Worm (Caenorhabditis elegans): ENCODE measurements around the gene ZK792.12.

The ZK792.12 gene

DNA sequence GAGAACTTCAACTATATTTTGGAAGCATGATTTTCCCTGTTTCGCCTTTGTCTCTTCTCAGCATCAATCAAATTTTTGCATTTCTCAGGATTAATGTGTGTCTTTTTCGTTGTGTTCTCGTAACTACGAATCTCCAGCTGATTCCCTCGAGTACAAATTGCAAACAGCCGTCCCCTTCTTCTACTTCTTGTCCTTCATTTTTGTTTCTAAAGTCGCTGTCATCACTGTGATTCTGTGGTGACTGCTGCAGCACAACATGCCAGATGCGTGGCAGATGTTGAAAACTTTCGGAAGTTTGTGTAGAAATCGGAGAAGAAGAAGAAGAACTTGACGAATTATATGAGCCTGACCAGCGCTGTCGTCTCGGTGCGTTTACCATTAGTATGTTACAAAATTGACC, 19.7 kb downstream of the ZK792.12 start:
- TF ChIP-seq rnt-1 (tag; optimal IDR thresholded peaks at IDR 0.05) (no peak), C08G9.2 (tag; optimal IDR thresholded peaks at IDR 0.05) (no peak), hlh-15 (tag; optimal IDR thresholded peaks at IDR 0.05) (no peak), hlh-8 (tag; optimal IDR thresholded peaks at IDR 0.05) (peak; percentile 91), F13H6.1 (tag; optimal IDR thresholded peaks at IDR 0.05) (no peak), ceh-14 (tag; optimal IDR thresholded peaks at IDR 0.05) (no peak)

DNA sequence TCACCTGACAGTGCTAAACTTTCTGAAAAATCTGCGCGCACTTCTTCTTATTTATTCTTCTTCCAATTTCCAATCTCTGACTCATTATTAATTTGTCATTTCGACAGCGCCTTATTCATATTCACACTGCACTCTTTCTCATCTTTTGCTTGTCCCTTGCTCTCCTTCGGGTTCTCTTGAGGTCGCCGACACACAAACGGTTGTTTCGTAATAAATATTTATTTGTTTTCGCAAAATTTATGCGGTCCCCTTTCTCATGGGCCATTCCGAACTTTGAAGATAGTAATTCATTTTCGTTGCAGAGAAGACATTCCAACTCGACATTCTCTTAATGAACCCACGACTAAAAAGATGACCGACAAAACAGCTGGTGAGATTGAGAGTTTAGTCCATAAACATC, 21.1 kb downstream of the ZK792.12 start, which contains the start of gene magi-1:
Gene magi-1 (plus strand): TSS at position 301 of the 400 bp plus-strand sequence.
- TF ChIP-seq ets-4 (tag; optimal IDR thresholded peaks at IDR 0.05), result no peak
- TF ChIP-seq fax-1 (tag; optimal IDR thresholded peaks at IDR 0.05), result no peak
- TF ChIP-seq C08G9.2 (tag; optimal IDR thresholded peaks at IDR 0.05), result no peak

DNA sequence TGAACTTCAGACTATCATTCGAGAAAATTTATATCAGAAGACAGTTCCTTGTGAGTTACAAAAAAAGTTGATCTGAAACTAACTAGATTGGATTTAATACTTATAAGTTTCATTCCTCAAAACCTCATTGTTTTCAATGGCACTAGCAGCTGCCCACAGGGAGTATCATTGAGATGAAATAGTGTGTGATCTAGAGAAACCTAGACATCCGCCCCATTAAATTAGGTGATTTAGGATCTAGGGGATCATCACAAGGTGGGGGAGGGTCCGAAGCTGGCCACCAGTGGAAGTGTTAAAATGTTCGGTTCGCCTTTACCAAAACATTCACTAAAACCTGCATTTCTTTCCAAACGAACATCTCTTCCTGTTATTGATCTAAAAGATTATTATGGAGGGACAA, 22.8 kb downstream of the ZK792.12 start:
- TF ChIP-seq unc-42 (tag; optimal IDR thresholded peaks at IDR 0.05) (no peak), pag-3 (tag; optimal IDR thresholded peaks at IDR 0.05; ENCODE audit: borderline replicate concordance) (no peak), lin-11 (tag; optimal IDR thresholded peaks at IDR 0.05) (no peak), hlh-8 (tag; optimal IDR thresholded peaks at IDR 0.05) (no peak), syd-9 (tag; optimal IDR thresholded peaks at IDR 0.05) (no peak), madf-2 (tag; optimal IDR thresholded peaks at IDR 0.05) (no peak), ceh-6 (GFP tag; optimal IDR thresholded peaks at IDR 0.05) (no peak), fkh-10 (GFP tag; optimal IDR thresholded peaks at IDR 0.05) (no peak), ztf-16 (tag; optimal IDR thresholded peaks at IDR 0.05) (no peak), K09A11.1 (tag; optimal IDR thresholded peaks at IDR 0.05; ENCODE audit: insufficient read depth) (no peak), rnt-1 (tag; optimal IDR thresholded peaks at IDR 0.05) (no peak), pha-4 (tag; optimal IDR thresholded peaks at IDR 0.05) (no peak)

DNA sequence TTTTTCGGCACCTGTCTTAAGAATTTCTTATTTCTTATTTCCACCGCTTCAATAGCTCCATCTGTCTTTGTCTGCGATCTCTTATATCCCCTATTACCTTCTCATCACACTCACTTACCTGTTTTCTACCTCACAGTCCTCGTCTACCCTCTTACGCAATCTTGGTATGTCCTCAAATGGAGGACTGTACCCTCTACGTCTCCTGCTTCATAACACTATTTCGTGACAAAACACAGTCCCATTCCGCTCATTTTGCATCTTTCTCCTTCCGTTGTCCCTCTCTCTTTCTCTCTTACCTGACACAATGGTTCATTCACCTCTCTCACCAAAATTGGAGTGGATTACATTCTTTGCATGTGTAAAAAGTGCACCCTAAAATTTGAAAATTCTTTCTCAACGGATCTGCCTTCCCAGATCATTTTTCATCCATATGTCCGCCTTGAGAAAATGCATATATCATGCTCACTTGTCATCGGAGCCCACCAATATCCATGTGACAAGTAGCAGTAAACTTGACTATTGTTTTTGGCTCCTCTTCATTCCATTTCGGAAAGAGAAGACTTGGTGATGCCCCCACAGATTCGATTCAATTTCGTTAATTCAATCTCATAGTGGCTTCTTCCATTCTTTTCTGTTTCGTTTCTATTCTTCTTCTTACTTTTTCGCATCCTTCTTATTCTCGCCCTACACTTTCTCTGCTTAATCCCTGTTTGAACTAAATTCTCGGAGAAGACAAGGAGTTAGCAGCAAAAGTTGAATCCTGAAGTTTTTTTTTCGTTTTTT, 23.7 kb downstream of the ZK792.12 start:
- TF ChIP-seq C38D4.7 (GFP tag; optimal IDR thresholded peaks at IDR 0.05), result no peak
- peak; percentile 20 for TF ChIP-seq fkh-10 (GFP tag; optimal IDR thresholded peaks at IDR 0.05)
- no peak for TF ChIP-seq ceh-34 (tag; optimal IDR thresholded peaks at IDR 0.05)
- peak; percentile 98 for TF ChIP-seq unc-42 (tag; optimal IDR thresholded peaks at IDR 0.05)
- no peak for TF ChIP-seq ceh-19 (GFP tag; optimal IDR thresholded peaks at IDR 0.05)
- no peak for TF ChIP-seq ceh-24 (tag; optimal IDR thresholded peaks at IDR 0.05)
- TF ChIP-seq tbx-2 (tag; optimal IDR thresholded peaks at IDR 0.05), result no peak
- no peak for TF ChIP-seq C08G9.2 (tag; optimal IDR thresholded peaks at IDR 0.05)
- no peak for TF ChIP-seq hlh-8 (tag; optimal IDR thresholded peaks at IDR 0.05)
- TF ChIP-seq ref-2 (tag; optimal IDR thresholded peaks at IDR 0.05), result peak; percentile 59
- no peak for TF ChIP-seq pha-4 (tag; optimal IDR thresholded peaks at IDR 0.05)
- no peak for TF ChIP-seq ama-1 (optimal IDR thresholded peaks at IDR 0.05)

DNA sequence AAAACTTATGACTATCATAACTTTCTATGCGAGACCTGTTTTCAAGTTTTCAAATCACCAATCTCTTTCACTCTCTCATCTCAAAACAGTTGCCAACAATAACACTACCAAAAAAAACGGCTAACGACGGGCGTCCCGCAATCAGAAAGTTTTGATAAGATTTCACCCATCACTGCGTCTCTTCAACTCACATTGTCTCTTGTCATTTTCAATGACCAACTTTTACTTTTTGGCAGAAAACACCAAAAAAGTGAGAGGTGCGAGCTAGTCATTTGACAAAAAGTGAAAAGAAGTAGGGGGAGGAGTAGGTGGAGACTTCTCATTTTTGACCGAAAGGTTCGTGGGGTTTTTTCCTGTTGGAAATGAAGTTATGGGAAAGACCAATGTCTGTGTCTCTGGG, 25.1 kb downstream of the ZK792.12 start:
- TF ChIP-seq elt-4 (tag; optimal IDR thresholded peaks at IDR 0.05), result no peak
- TF ChIP-seq pha-2 (tag; optimal IDR thresholded peaks at IDR 0.05), result no peak
- TF ChIP-seq pag-3 (tag; optimal IDR thresholded peaks at IDR 0.05; ENCODE audit: borderline replicate concordance), result no peak
- no peak for TF ChIP-seq dmd-4 (tag; optimal IDR thresholded peaks at IDR 0.05; ENCODE audit: borderline replicate concordance)
- no peak for TF ChIP-seq pqm-1 (tag; optimal IDR thresholded peaks at IDR 0.05)

DNA sequence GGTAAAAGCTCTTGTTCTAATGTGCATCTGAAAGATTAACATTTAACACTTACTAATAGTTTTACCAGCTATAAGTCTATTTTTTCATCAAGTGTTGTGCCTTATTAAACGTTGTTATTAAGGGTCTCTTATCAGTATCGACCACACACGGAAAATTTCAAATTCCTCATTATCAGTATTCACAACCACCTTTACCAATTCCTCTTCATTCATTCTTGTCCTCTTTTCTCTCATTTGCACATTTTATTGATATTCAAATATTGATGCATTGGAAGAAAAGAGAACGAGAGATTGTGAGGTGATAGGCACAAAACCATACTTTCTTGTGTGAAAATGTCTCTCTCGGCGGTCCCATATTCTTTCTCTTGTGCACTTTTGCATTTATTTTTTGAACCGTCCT, 28.3 kb downstream of the ZK792.12 start:
- TF ChIP-seq pag-3 (tag; optimal IDR thresholded peaks at IDR 0.05; ENCODE audit: borderline replicate concordance) (no peak), elt-2 (tag; optimal IDR thresholded peaks at IDR 0.05) (peak; percentile 31)

All from whole organism, late embryonic.